Comparison of ENCODE assay signal across 2 worm cellular contexts in the genomic region with DNA sequence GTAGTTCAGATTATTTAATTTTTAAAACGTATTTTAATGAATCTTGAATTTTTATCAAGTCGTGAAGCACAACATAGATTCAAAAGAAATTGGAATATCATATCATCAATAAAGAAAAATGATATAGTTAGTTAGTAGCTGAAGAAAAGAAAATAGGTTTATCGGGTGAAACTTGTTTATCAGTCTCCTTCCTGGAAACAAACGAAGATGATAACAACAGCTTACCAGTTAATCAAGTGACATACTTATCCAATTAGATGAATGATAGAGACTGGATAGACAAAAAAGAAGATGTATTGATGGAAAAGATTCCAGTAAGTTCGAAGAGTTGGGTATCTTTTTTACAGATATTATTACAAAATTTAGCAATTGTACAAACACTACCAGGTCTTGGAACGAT.
TF ChIP-seq lines count a peak whose summit lies in the region.

No protein-coding gene starts in this region.

TF ChIP-seq in whole organism, L1 larva, 84 proteins besides CTCF, POLR2A, EP300 and RAD21:
- TF ChIP-seq blmp-1 (tag; optimal IDR thresholded peaks at IDR 0.05; lab: Kevin White, UChicago) (peak; percentile 58), tbx-2 (tag; optimal IDR thresholded peaks at IDR 0.05; lab: Kevin White, UChicago) (no peak), snu-23 (GFP tag; optimal IDR thresholded peaks at IDR 0.05; lab: Kevin White, UChicago) (no peak), nhr-19 (GFP tag; conservative IDR thresholded peaks at IDR 0.05; lab: Robert Waterston, UW) (no peak)
TF ChIP-seq in whole organism, L1 larva: peak in this region for 1.

TF ChIP-seq in whole organism, L3 larva, 47 proteins besides CTCF, POLR2A, EP300 and RAD21:
- TF ChIP-seq nhr-23 (tag; optimal IDR thresholded peaks at IDR 0.05; lab: Kevin White, UChicago) = peak; percentile 61
- TF ChIP-seq elt-3 (tag; optimal IDR thresholded peaks at IDR 0.05; lab: Kevin White, UChicago) = no peak
